Worm (Caenorhabditis elegans) whole organism, young adult: ENCODE data around the gene asah-2.

Source experiments
- C06A6.2 ChIP-seq: fragments of 200-800 bp; sonication (Bioruptor generic); conservative IDR thresholded peaks from 2 replicates; pipeline ENCODE4 v1.3.6; 2022; ENCODE audit warnings: missing genetic modification characterization, missing compliant biosample characterization
- F23B12.7 ChIP-seq: sonication (generic microtip); optimal IDR thresholded peaks from 2 replicates; lab custom pipeline; 2017; ENCODE audit warnings: missing genetic modification characterization, mild to moderate bottlenecking, missing compliant biosample characterization, antibody characterized with exemption, moderate library complexity; ENCODE audit not compliant: insufficient read depth
- F33H1.4 ChIP-seq: fragments of 200-800 bp; sonication (Bioruptor generic); IDR thresholded peaks from 2 replicates; pipeline ENCODE4 v1.3.6; 2022; ENCODE audit warnings: missing genetic modification reagents, missing genetic modification characterization, missing compliant biosample characterization
- F57C9.4 ChIP-seq: sonication (generic microtip); optimal IDR thresholded peaks from 2 replicates; lab custom pipeline; 2017; ENCODE audit warnings: mild to moderate bottlenecking, missing genetic modification characterization, missing compliant biosample characterization
- T07F8.4 ChIP-seq: sonication (generic microtip); optimal IDR thresholded peaks from 2 replicates; lab custom pipeline; 2016; ENCODE audit warnings: mild to moderate bottlenecking, missing genetic modification characterization, moderate library complexity, missing compliant biosample characterization
- Y53G8AR.9 ChIP-seq: fragments of 200-800 bp; sonication (Bioruptor generic); conservative IDR thresholded peaks from 2 replicates; pipeline ENCODE4 v1.3.6; 2022; ENCODE audit warnings: missing genetic modification reagents, missing genetic modification characterization, missing compliant biosample characterization
- Y67H2A.10 ChIP-seq: fragments of 200-800 bp; sonication (Bioruptor generic); conservative IDR thresholded peaks from 2 replicates; pipeline ENCODE4 v1.3.6; 2022; ENCODE audit warnings: missing genetic modification reagents, missing genetic modification characterization, missing compliant biosample characterization
- Y95B8A.8 ChIP-seq: fragments of 200-800 bp; sonication (Bioruptor generic); IDR thresholded peaks from 2 replicates; pipeline ENCODE4 v1.3.6; 2022; ENCODE audit warnings: missing genetic modification reagents, missing genetic modification characterization, missing compliant biosample characterization
- ZK185.1 ChIP-seq: sonication (generic microtip); optimal IDR thresholded peaks from 2 replicates; lab custom pipeline; 2016; ENCODE audit warnings: mild to moderate bottlenecking, missing genetic modification characterization, missing compliant biosample characterization; ENCODE audit not compliant: poor library complexity, severe bottlenecking
- ama-1 ChIP-seq, 3 experiments: fragments of 150-350 bp in 1 of 3; sonication (generic microtip) in 2 of 3; optimal IDR thresholded peaks; 2 replicates each; lab custom pipeline; 2014 to 2018; ENCODE audit warnings: missing biosample characterization in 2 of 3, missing genetic modification characterization in 2 of 3, missing genetic modification reagents in 2 of 3
- aptf-2 ChIP-seq: fragments of 200-800 bp; sonication (Bioruptor generic); conservative IDR thresholded peaks from 2 replicates; pipeline ENCODE4 v1.3.6; 2022; ENCODE audit warnings: missing genetic modification reagents, missing genetic modification characterization, missing compliant biosample characterization
- aptf-3 ChIP-seq: fragments of 200-800 bp; sonication (Bioruptor generic); IDR thresholded peaks from 2 replicates; pipeline ENCODE4 v1.3.6; 2022; ENCODE audit warnings: missing genetic modification characterization, missing compliant biosample characterization
- attf-6 ChIP-seq: fragments of 200-800 bp; sonication (Bioruptor generic); IDR thresholded peaks from 2 replicates; pipeline ENCODE4 v1.3.6; 2022; ENCODE audit warnings: missing genetic modification reagents, missing genetic modification characterization, missing compliant biosample characterization
- ccch-3 ChIP-seq: fragments of 200-800 bp; sonication (Bioruptor generic); optimal IDR thresholded peaks from 2 replicates; lab custom pipeline; 2018; ENCODE audit warnings: mild to moderate bottlenecking, missing genetic modification characterization, missing compliant biosample characterization
- cebp-1 ChIP-seq, 2 experiments: fragments of 200-800 bp in 1 of 2; sonication (Bioruptor generic) in 1 of 2; sonication (generic microtip) in 1 of 2; IDR thresholded peaks in 1 of 2; optimal IDR thresholded peaks in 1 of 2; 2 replicates each; pipeline versions ENCODE4 v1.3.6 to Lab custom; 2017 to 2022; ENCODE audit warnings: missing compliant biosample characterization in 2 of 2, missing genetic modification characterization in 2 of 2, mild to moderate bottlenecking in 1 of 2, missing genetic modification reagents in 1 of 2, moderate library complexity in 1 of 2
- ceh-40 ChIP-seq: fragments of 200-800 bp; sonication (Bioruptor generic); IDR thresholded peaks from 2 replicates; pipeline ENCODE4 v1.3.6; 2022; ENCODE audit warnings: missing genetic modification characterization, missing compliant biosample characterization
- die-1 ChIP-seq: sonication (generic microtip); optimal IDR thresholded peaks from 2 replicates; lab custom pipeline; 2016; ENCODE audit warnings: missing genotype, mild to moderate bottlenecking, missing genetic modification characterization, missing compliant biosample characterization
- egl-18 ChIP-seq: fragments of 200-800 bp; sonication (Bioruptor generic); IDR thresholded peaks from 2 replicates; pipeline ENCODE4 v1.3.6; 2022; ENCODE audit warnings: missing genetic modification reagents, missing genetic modification characterization, missing compliant biosample characterization
- ekl-4 ChIP-seq: fragments of 200-800 bp; sonication (Bioruptor generic); IDR thresholded peaks from 2 replicates; pipeline ENCODE4 v1.3.6; 2022; ENCODE audit warnings: missing genetic modification reagents, missing genetic modification characterization, missing compliant biosample characterization
- hmg-1.2 ChIP-seq: fragments of 200-800 bp; sonication (Bioruptor generic); IDR thresholded peaks from 2 replicates; pipeline ENCODE4 v1.3.6; 2022; ENCODE audit warnings: missing genetic modification reagents, missing genetic modification characterization, missing compliant biosample characterization
- hmg-20 ChIP-seq: fragments of 200-800 bp; sonication (Bioruptor generic); IDR thresholded peaks from 2 replicates; pipeline ENCODE4 v1.3.6; 2022; ENCODE audit warnings: missing genetic modification reagents, missing genetic modification characterization, missing compliant biosample characterization
- hrde-1 ChIP-seq: sonication (generic microtip); optimal IDR thresholded peaks from 2 replicates; lab custom pipeline; 2016; ENCODE audit warnings: missing genetic modification characterization, mild to moderate bottlenecking, missing compliant biosample characterization, moderate library complexity, missing genotype, missing genetic modification reagents, borderline replicate concordance
- lin-35 ChIP-seq, 3 experiments: fragments of 150-350 bp in 2 of 3; sonication (generic microtip) in 1 of 3; optimal IDR thresholded peaks; 2 replicates each; lab custom pipeline; 2014 to 2018; ENCODE audit warnings: missing biosample characterization in 3 of 3, missing genetic modification characterization in 3 of 3, missing genetic modification reagents in 3 of 3
- lsl-1 ChIP-seq: fragments of 200-800 bp; sonication (Bioruptor generic); optimal IDR thresholded peaks from 2 replicates; lab custom pipeline; 2018; ENCODE audit warnings: mild to moderate bottlenecking, missing genetic modification characterization, moderate library complexity, missing compliant biosample characterization
- madf-8 ChIP-seq: fragments of 200-800 bp; sonication (Bioruptor generic); conservative IDR thresholded peaks from 2 replicates; pipeline ENCODE4 v1.3.6; 2022; ENCODE audit warnings: missing genetic modification reagents, missing genetic modification characterization, missing compliant biosample characterization
- nhr-27 ChIP-seq: fragments of 200-800 bp; sonication (Bioruptor generic); optimal IDR thresholded peaks from 2 replicates; lab custom pipeline; 2018; ENCODE audit warnings: mild to moderate bottlenecking, missing genetic modification characterization, moderate library complexity, missing compliant biosample characterization
- rcor-1 ChIP-seq: fragments of 200-800 bp; sonication (Bioruptor generic); IDR thresholded peaks from 2 replicates; pipeline ENCODE4 v1.3.6; 2022; ENCODE audit warnings: missing genetic modification reagents, missing genetic modification characterization, missing compliant biosample characterization
- repo-1 ChIP-seq: sonication (generic microtip); optimal IDR thresholded peaks from 2 replicates; lab custom pipeline; 2017; ENCODE audit warnings: mild to moderate bottlenecking, missing genetic modification characterization, missing compliant biosample characterization
- sdz-38 ChIP-seq: sonication (generic microtip); optimal IDR thresholded peaks from 2 replicates; lab custom pipeline; 2016; ENCODE audit warnings: missing genotype, missing genetic modification characterization, missing compliant biosample characterization
- snpc-4 ChIP-seq, 5 experiments: fragments of 150-350 bp in 1 of 5; sonication (generic microtip) in 4 of 5; optimal IDR thresholded peaks; 2 replicates each; lab custom pipeline; 2014 to 2018; ENCODE audit warnings: missing genetic modification characterization in 5 of 5, missing biosample characterization in 3 of 5, antibody characterized with exemption in 2 of 5, mild to moderate bottlenecking in 2 of 5, missing compliant biosample characterization in 2 of 5, missing genotype in 2 of 5, moderate library complexity in 2 of 5, missing genetic modification reagents in 1 of 5
- tlf-1 ChIP-seq: fragments of 200-800 bp; sonication (Bioruptor generic); optimal IDR thresholded peaks from 2 replicates; lab custom pipeline; 2018; ENCODE audit warnings: mild to moderate bottlenecking, missing genetic modification characterization, missing compliant biosample characterization
- unc-130 ChIP-seq: sonication (generic microtip); optimal IDR thresholded peaks from 2 replicates; lab custom pipeline; 2016; ENCODE audit warnings: missing genetic modification reagents, missing genetic modification characterization, missing compliant biosample characterization
- unc-62 ChIP-seq: fragments of 150-350 bp; optimal IDR thresholded peaks from 2 replicates; lab custom pipeline; 2014; ENCODE audit warnings: missing biosample characterization, missing genetic modification reagents, missing genetic modification characterization
- ztf-28 ChIP-seq: fragments of 200-800 bp; sonication (Bioruptor generic); IDR thresholded peaks from 2 replicates; pipeline ENCODE4 v1.3.6; 2022; ENCODE audit warnings: missing genetic modification reagents, missing genetic modification characterization, missing compliant biosample characterization
- ztf-3 ChIP-seq: fragments of 200-800 bp; sonication (Bioruptor generic); optimal IDR thresholded peaks from 2 replicates; lab custom pipeline; 2018; ENCODE audit warnings: mild to moderate bottlenecking, missing genetic modification characterization, missing compliant biosample characterization

asah-2 gene

DNA sequence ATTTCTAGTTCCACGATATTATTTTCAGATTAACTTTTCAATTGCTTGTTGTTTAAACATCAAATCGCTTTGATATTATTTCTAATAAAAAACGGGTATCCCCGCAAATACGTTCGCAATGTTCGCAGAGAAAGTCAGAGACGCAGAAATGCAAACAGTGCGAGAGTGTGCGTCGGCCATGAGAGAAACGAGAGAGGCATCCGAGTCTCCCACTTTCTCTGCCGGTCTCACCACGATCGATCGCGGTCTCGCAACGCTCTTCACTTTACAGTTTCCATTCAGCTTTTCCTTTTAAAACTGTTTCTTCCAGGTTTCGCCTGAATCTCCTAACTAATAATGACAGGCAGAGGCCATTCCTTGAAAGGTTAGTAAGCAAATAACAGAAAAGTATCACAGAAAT, 34.9 kb downstream of the asah-2 start, which contains the start of gene F33H1.4 (continued):
- TF ChIP-seq tlf-1 (GFP tag; lab: Kevin White, UChicago), result peak; percentile 4
- no peak for TF ChIP-seq madf-8 (GFP tag; lab: Robert Waterston, UW)
- TF ChIP-seq aptf-3, result no peak
- no peak for TF ChIP-seq F23B12.7 (tag; lab: Kevin White, UChicago)
- TF ChIP-seq hmg-20, result no peak
- peak; percentile 33 for TF ChIP-seq lsl-1 (GFP tag; lab: Kevin White, UChicago)
- peak; percentile 44; the same call in 1 of the 2 replicates for TF ChIP-seq rcor-1
- peak; percentile 62; the same call in 1 of the 2 replicates for TF ChIP-seq ekl-4
- no peak for TF ChIP-seq T07F8.4 (tag; lab: Kevin White, UChicago)
- TF ChIP-seq lin-35 (GFP tag; optimal IDR thresholded peaks at IDR 0.05; lab: Kevin White, UChicago), result no peak
- no peak for TF ChIP-seq ztf-28 (GFP tag; lab: Robert Waterston, UW)
- TF ChIP-seq egl-18 (GFP tag; lab: Robert Waterston, UW), result no peak
- TF ChIP-seq ceh-40 (GFP tag; lab: Robert Waterston, UW), result no peak
- no peak for TF ChIP-seq attf-6
- no peak for TF ChIP-seq F57C9.4
- peak; percentile 31 for TF ChIP-seq unc-130 (GFP tag; lab: Kevin White, UChicago)
- TF ChIP-seq die-1 (tag; lab: Kevin White, UChicago), result no peak
- no peak for TF ChIP-seq Y67H2A.10 (GFP tag; lab: Robert Waterston, UW)
- TF ChIP-seq cebp-1 (GFP tag; IDR thresholded peaks at IDR 0.05; lab: Robert Waterston, UW), result no peak
- peak; percentile 79 for TF ChIP-seq cebp-1 (tag; optimal IDR thresholded peaks at IDR 0.05; lab: Kevin White, UChicago)
- 0 out of 2 replicates have a peak, but pooled peaks have one; percentile 41 for TF ChIP-seq Y95B8A.8 (GFP tag; lab: Robert Waterston, UW)
- TF ChIP-seq nhr-27 (tag; lab: Kevin White, UChicago), result no peak
- TF ChIP-seq ccch-3 (GFP tag; lab: Kevin White, UChicago), result no peak
- TF ChIP-seq aptf-2, result no peak
- TF ChIP-seq ama-1 (optimal IDR thresholded peaks at IDR 0.05; lab: Kevin White, UChicago), result no peak
- TF ChIP-seq ama-1 (GFP tag; optimal IDR thresholded peaks at IDR 0.05; lab: Kevin White, UChicago), result no peak
- TF ChIP-seq snpc-4 (GFP tag; optimal IDR thresholded peaks at IDR 0.05; lab: Kevin White, UChicago), result no peak
- peak in 1 of 4 experiments; percentile 6 for TF ChIP-seq snpc-4 (tag; optimal IDR thresholded peaks at IDR 0.05; lab: Kevin White, UChicago)

DNA sequence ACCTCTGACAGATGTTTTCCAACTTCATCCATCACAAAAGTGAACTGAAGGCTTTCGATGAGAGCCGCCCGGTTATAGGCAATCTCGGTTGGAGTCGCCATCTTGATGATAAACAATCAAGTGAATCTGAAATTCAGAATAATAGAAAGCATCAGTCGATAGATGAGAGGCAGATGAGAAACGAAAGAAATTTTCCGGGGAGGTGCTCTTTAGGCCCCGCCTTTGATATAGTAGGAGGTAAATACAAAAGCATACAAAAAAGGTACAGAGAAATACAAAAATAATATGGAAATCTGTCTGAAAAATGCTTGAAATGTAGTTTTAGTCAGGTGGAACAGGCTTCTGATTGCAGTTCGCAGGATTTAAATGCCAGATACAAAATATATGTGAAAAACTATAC, 43.2 kb downstream of the asah-2 start, which contains the start of gene srd-1:
Gene srd-1, minus strand, starts transcription at position 101 of the 400 bp plus-strand sequence.
- TF ChIP-seq snpc-4 (GFP tag; optimal IDR thresholded peaks at IDR 0.05; lab: Kevin White, UChicago) (no peak), snpc-4 (tag; optimal IDR thresholded peaks at IDR 0.05; lab: Kevin White, UChicago) (no peak), hmg-1.2 (no peak), unc-62 (GFP tag; lab: Kevin White, UChicago) (no peak), egl-18 (GFP tag; lab: Robert Waterston, UW) (no peak), sdz-38 (tag; lab: Kevin White, UChicago) (no peak), Y53G8AR.9 (GFP tag; lab: Robert Waterston, UW) (no peak), ztf-3 (GFP tag; lab: Kevin White, UChicago) (no peak), T07F8.4 (tag; lab: Kevin White, UChicago) (no peak)

DNA sequence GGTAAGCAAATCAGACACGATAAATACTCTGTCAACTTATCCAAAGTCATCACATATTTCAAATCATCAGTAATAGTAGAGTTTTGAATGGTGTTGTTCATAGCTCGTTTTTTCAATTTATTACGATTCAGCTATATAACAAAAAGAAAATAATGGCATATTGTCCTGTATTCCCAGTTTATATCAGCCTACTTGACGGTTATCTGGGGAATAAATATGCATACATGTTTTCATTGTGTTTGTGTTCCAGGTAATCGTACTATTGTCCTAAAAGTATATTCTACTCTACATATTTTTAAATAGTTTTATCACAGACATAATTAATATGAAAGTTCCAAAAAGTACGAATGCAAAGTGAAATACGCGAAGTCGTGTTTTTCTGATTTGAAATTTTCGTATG, 48.4 kb downstream of the asah-2 start, which contains the start of gene srd-2:
Gene srd-2, minus strand, starts transcription at position 101 of the 400 bp plus-strand sequence.
- no peak for TF ChIP-seq hrde-1
- no peak for TF ChIP-seq ZK185.1
- TF ChIP-seq F33H1.4 (GFP tag; lab: Robert Waterston, UW), result no peak
- no peak for TF ChIP-seq Y53G8AR.9 (GFP tag; lab: Robert Waterston, UW)
- no peak for TF ChIP-seq C06A6.2 (GFP tag; lab: Robert Waterston, UW)
- TF ChIP-seq repo-1 (tag; lab: Kevin White, UChicago), result no peak
- TF ChIP-seq Y67H2A.10 (GFP tag; lab: Robert Waterston, UW), result no peak
- TF ChIP-seq hmg-20, result no peak
